Fruit fly (Drosophila melanogaster) whole organism, pupa: ENCODE results near the gene stol.
A peak's percentile ranks its signal among the peaks of the same experiment; 100 is the strongest.
"Not testable (repeated sequence)": the region's sequence is repeated elsewhere in the genome, so short reads cannot be mapped to it uniquely, and the experiment has no call there.

Experiments
- CG10348 ChIP-seq: fragments of 200-800 bp; sonication (Bioruptor generic); IDR thresholded peaks from 2 replicates; pipeline ENCODE4 v1.3.6; 2022; ENCODE audit warnings: missing biosample characterization, missing genetic modification characterization
- CG12605 ChIP-seq: fragments of 200-800 bp; sonication (Bioruptor generic); IDR thresholded peaks from 2 replicates; pipeline ENCODE4 v1.3.6; 2022; ENCODE audit warnings: missing biosample characterization, missing genetic modification characterization
- CG13204 ChIP-seq: fragments of 200-800 bp; sonication (Bioruptor generic); optimal IDR thresholded peaks from 2 replicates; lab custom pipeline; 2018; ENCODE audit warnings: missing biosample characterization, mild to moderate bottlenecking, missing genetic modification characterization, moderate library complexity
- CG14655 ChIP-seq: fragments of 200-800 bp; sonication (Bioruptor generic); optimal IDR thresholded peaks from 3 replicates; lab custom pipeline; 2017; ENCODE audit warnings: mild to moderate bottlenecking, missing biosample characterization, missing genetic modification reagents, missing genetic modification characterization
- CG15710 ChIP-seq: fragments of 200-800 bp; sonication (Bioruptor generic); optimal IDR thresholded peaks from 2 replicates; lab custom pipeline; 2018; ENCODE audit warnings: missing biosample characterization, mild to moderate bottlenecking, missing genetic modification characterization, moderate library complexity
- CG17806 ChIP-seq: fragments of 200-800 bp; sonication (Bioruptor generic); optimal IDR thresholded peaks from 2 replicates; lab custom pipeline; 2018; ENCODE audit warnings: missing biosample characterization, mild to moderate bottlenecking, missing genetic modification characterization, moderate library complexity
- CG32121 ChIP-seq: fragments of 200-800 bp; sonication (Bioruptor generic); IDR thresholded peaks from 2 replicates; pipeline ENCODE4 v1.3.6; 2022; ENCODE audit warnings: missing biosample characterization, missing genetic modification characterization
- CG34367 ChIP-seq: fragments of 200-800 bp; sonication (Bioruptor generic); optimal IDR thresholded peaks from 2 replicates; lab custom pipeline; 2018; ENCODE audit warnings: missing biosample characterization, mild to moderate bottlenecking, missing genetic modification characterization
- CG4496 ChIP-seq: fragments of 200-800 bp; sonication (Bioruptor generic); IDR thresholded peaks from 3 replicates; pipeline ENCODE4 v1.3.6; 2022; ENCODE audit warnings: missing biosample characterization, missing genetic modification characterization
- CG8159 ChIP-seq: fragments of 200-800 bp; sonication (Bioruptor generic); optimal IDR thresholded peaks from 3 replicates; lab custom pipeline; 2018; ENCODE audit warnings: missing biosample characterization, mild to moderate bottlenecking, missing genetic modification characterization, moderate library complexity
- CG8301 ChIP-seq: fragments of 200-800 bp; sonication (Bioruptor generic); optimal IDR thresholded peaks from 2 replicates; lab custom pipeline; 2018; ENCODE audit warnings: missing biosample characterization, mild to moderate bottlenecking, missing genetic modification characterization
- CG9948 ChIP-seq: fragments of 200-800 bp; sonication (Bioruptor generic); optimal IDR thresholded peaks from 2 replicates; lab custom pipeline; 2018; ENCODE audit warnings: missing biosample characterization, mild to moderate bottlenecking, missing genetic modification characterization, moderate library complexity
- D1 ChIP-seq: fragments of 200-800 bp; sonication (Bioruptor generic); optimal IDR thresholded peaks from 2 replicates; lab custom pipeline; 2018; ENCODE audit warnings: missing biosample characterization, mild to moderate bottlenecking, missing genetic modification characterization, moderate library complexity
- EcR ChIP-seq: fragments of 200-800 bp; sonication (Bioruptor generic); optimal IDR thresholded peaks from 3 replicates; lab custom pipeline; 2019; ENCODE audit warnings: missing biosample characterization, missing genetic modification characterization, mild to moderate bottlenecking, moderate library complexity, missing genetic modification reagents
- Ets98B ChIP-seq: fragments of 200-800 bp; sonication (Bioruptor generic); IDR thresholded peaks from 2 replicates; pipeline ENCODE4 v1.3.6; 2022; ENCODE audit warnings: missing biosample characterization, missing genetic modification characterization
- Pif1A ChIP-seq: fragments of 200-800 bp; sonication (Bioruptor generic); optimal IDR thresholded peaks from 3 replicates; lab custom pipeline; 2016; ENCODE audit warnings: missing biosample characterization, missing genetic modification characterization
- Pif1B ChIP-seq: fragments of 200-800 bp; sonication (Bioruptor generic); optimal IDR thresholded peaks from 3 replicates; lab custom pipeline; 2016; ENCODE audit warnings: missing biosample characterization, missing genetic modification characterization
- Snoo ChIP-seq: fragments of 200-800 bp; sonication (Bioruptor generic); optimal IDR thresholded peaks from 3 replicates; lab custom pipeline; 2017; ENCODE audit warnings: missing biosample characterization, mild to moderate bottlenecking, missing genetic modification characterization, inconsistent platforms
- fd96Ca ChIP-seq: fragments of 200-800 bp; sonication (Bioruptor generic); IDR thresholded peaks from 3 replicates; pipeline ENCODE4 v1.3.6; 2022; ENCODE audit warnings: missing biosample characterization, missing genetic modification characterization
- gl ChIP-seq: fragments of 200-800 bp; sonication (Bioruptor generic); optimal IDR thresholded peaks from 2 replicates; lab custom pipeline; 2018; ENCODE audit warnings: missing biosample characterization, mild to moderate bottlenecking, missing genetic modification characterization
- rn ChIP-seq: fragments of 200-800 bp; sonication (Bioruptor generic); IDR thresholded peaks from 2 replicates; pipeline ENCODE4 v1.3.6; 2022; ENCODE audit warnings: missing biosample characterization, missing genetic modification characterization

stol gene

dm6 chr2L:15718172-15718571 lies at the start of gene stol:
Gene stol, minus strand, starts transcription at chr2L:15718272.
- not testable (repeated sequence) for TF ChIP-seq CG14655 (GFP tag; lab: Kevin White, UChicago); CG4496; CG9948 (tag; lab: Kevin White, UChicago)

- TF ChIP-seq CG17806 (tag; lab: Kevin White, UChicago) (no peak), Pif1B (GFP tag; lab: Kevin White, UChicago) (no peak), EcR (GFP tag; lab: Kevin White, UChicago) (no peak), gl (tag; lab: Kevin White, UChicago) (no peak), CG15710 (tag; lab: Kevin White, UChicago) (no peak), fd96Ca (GFP tag; lab: Robert Waterston, UW) (no peak), CG4496 (no peak), CG9948 (tag; lab: Kevin White, UChicago) (no peak), Snoo (tag; lab: Kevin White, UChicago) (no peak), CG10348 (GFP tag; lab: Robert Waterston, UW) (no peak), CG8159 (tag; lab: Kevin White, UChicago) (no peak), CG32121 (GFP tag; lab: Robert Waterston, UW) (no peak), CG8301 (tag; lab: Kevin White, UChicago) (no peak)
Observed at dm6 chr2L:15764029-15764428, 46.0 kb upstream of the stol start, which contains the start of gene CG3793. Gene CG3793, plus strand, starts transcription at chr2L:15764220.

- TF ChIP-seq CG12605 (GFP tag; lab: Robert Waterston, UW) (no peak), CG4496 (no peak), Pif1A (no peak), EcR (GFP tag; lab: Kevin White, UChicago) (no peak), D1 (tag; lab: Kevin White, UChicago) (no peak), Snoo (tag; lab: Kevin White, UChicago) (no peak)
Observed at dm6 chr2L:15763401-15763800, 45.3 kb upstream of the stol start.

dm6 chr2L:15762466-15762865 lies 44.4 kb upstream of the stol start, which contains the start of gene Gli:
Gene Gli, minus strand, starts transcription at chr2L:15762758.
- TF ChIP-seq CG4496 (peak; percentile 51), EcR (GFP tag; lab: Kevin White, UChicago) (peak; percentile 81), Ets98B (peak; percentile 69), CG9948 (tag; lab: Kevin White, UChicago) (no peak), CG12605 (GFP tag; lab: Robert Waterston, UW) (peak; percentile 36; the same call in 1 of the 2 replicates), fd96Ca (GFP tag; lab: Robert Waterston, UW) (peak; percentile 6; the same call in 1 of the 3 replicates), CG17806 (tag; lab: Kevin White, UChicago) (no peak), D1 (tag; lab: Kevin White, UChicago) (peak; percentile 6), CG14655 (GFP tag; lab: Kevin White, UChicago) (no peak), CG34367 (no peak), CG32121 (GFP tag; lab: Robert Waterston, UW) (peak; percentile 34; the same call in 1 of the 2 replicates), gl (tag; lab: Kevin White, UChicago) (peak; percentile 31)

- peak; percentile 81 for TF ChIP-seq CG15710 (tag; lab: Kevin White, UChicago)
- TF ChIP-seq CG8159 (tag; lab: Kevin White, UChicago): peak; percentile 87
- TF ChIP-seq Pif1B (GFP tag; lab: Kevin White, UChicago): peak; percentile 63
- TF ChIP-seq CG8301 (tag; lab: Kevin White, UChicago): peak; percentile 76
- peak; percentile 78 for TF ChIP-seq Snoo (tag; lab: Kevin White, UChicago)
- TF ChIP-seq CG32121 (GFP tag; lab: Robert Waterston, UW): peak; percentile 85
- TF ChIP-seq gl (tag; lab: Kevin White, UChicago): peak; percentile 14
- no peak for TF ChIP-seq CG14655 (GFP tag; lab: Kevin White, UChicago)
- no peak for TF ChIP-seq Pif1A
- peak; percentile 75 for TF ChIP-seq CG12605 (GFP tag; lab: Robert Waterston, UW)
- peak; percentile 79 for TF ChIP-seq CG17806 (tag; lab: Kevin White, UChicago)
- TF ChIP-seq fd96Ca (GFP tag; lab: Robert Waterston, UW): 0 out of 3 replicates have a peak, but pooled peaks have one; percentile 62
- no peak for TF ChIP-seq CG13204 (GFP tag; lab: Kevin White, UChicago)
- peak; percentile 83 for TF ChIP-seq EcR (GFP tag; lab: Kevin White, UChicago)
- no peak for TF ChIP-seq CG10348 (GFP tag; lab: Robert Waterston, UW)
- TF ChIP-seq rn (GFP tag; lab: Robert Waterston, UW): peak; percentile 59
- TF ChIP-seq Ets98B: peak; percentile 81
- peak; percentile 64 for TF ChIP-seq CG34367
- peak; percentile 81 for TF ChIP-seq CG9948 (tag; lab: Kevin White, UChicago)
- peak; percentile 83 for TF ChIP-seq CG4496
- peak; percentile 17 for TF ChIP-seq D1 (tag; lab: Kevin White, UChicago)
Observed at dm6 chr2L:15761409-15762407, 43.6 kb upstream of the stol start.
